Worm (Caenorhabditis elegans) whole organism, L1 larva: ENCODE measurements around the gene C14A11.5.

Experiments used
- C16A3.4 ChIP-seq: fragments of 150-350 bp; optimal IDR thresholded peaks from 2 replicates; lab custom pipeline; 2014; ENCODE audit warnings: missing biosample characterization, missing genetic modification characterization
- C34B4.2 ChIP-seq: sonication (generic microtip); optimal IDR thresholded peaks from 2 replicates; lab custom pipeline; 2017; ENCODE audit warnings: mild to moderate bottlenecking, missing genetic modification characterization, missing compliant biosample characterization
- Y116A8C.19 ChIP-seq: sonication (generic microtip); optimal IDR thresholded peaks from 2 replicates; lab custom pipeline; 2016; ENCODE audit warnings: missing compliant biosample characterization, missing genetic modification characterization, borderline replicate concordance
- aha-1 ChIP-seq: fragments of 150-350 bp; optimal IDR thresholded peaks from 2 replicates; lab custom pipeline; 2014; ENCODE audit warnings: missing biosample characterization, missing genetic modification characterization
- alr-1 ChIP-seq: fragments of 200-800 bp; sonication (Bioruptor generic); optimal IDR thresholded peaks from 2 replicates; lab custom pipeline; 2018; ENCODE audit warnings: borderline replicate concordance, mild to moderate bottlenecking, missing genetic modification characterization, missing compliant biosample characterization
- blmp-1 ChIP-seq: fragments of 150-350 bp; optimal IDR thresholded peaks from 2 replicates; lab custom pipeline; 2014; ENCODE audit warnings: missing biosample characterization, missing genetic modification characterization
- ceh-63 ChIP-seq: fragments of 200-800 bp; sonication (Bioruptor generic); optimal IDR thresholded peaks from 2 replicates; lab custom pipeline; 2018; ENCODE audit warnings: mild to moderate bottlenecking, missing genetic modification characterization, missing compliant biosample characterization
- ceh-8 ChIP-seq: fragments of 200-800 bp; sonication (Bioruptor generic); optimal IDR thresholded peaks from 2 replicates; lab custom pipeline; 2018; ENCODE audit warnings: mild to moderate bottlenecking, missing genetic modification characterization, moderate library complexity, missing compliant biosample characterization
- ceh-88 ChIP-seq: fragments of 200-800 bp; sonication (Bioruptor generic); IDR thresholded peaks from 2 replicates; pipeline ENCODE4 v1.3.6; 2022; ENCODE audit warnings: missing genetic modification characterization, missing compliant biosample characterization
- ceh-90 ChIP-seq: sonication (generic microtip); optimal IDR thresholded peaks from 2 replicates; lab custom pipeline; 2016; ENCODE audit warnings: missing genetic modification characterization, missing compliant biosample characterization
- dsc-1 ChIP-seq: sonication (generic microtip); optimal IDR thresholded peaks from 2 replicates; lab custom pipeline; 2016; ENCODE audit warnings: mild to moderate bottlenecking, missing genetic modification characterization, missing compliant biosample characterization
- efl-1 ChIP-seq, 4 experiments: fragments of 150-350 bp; optimal IDR thresholded peaks in 3 of 4; peaks in 1 of 4; 1 replicate in 1 of 4; 2 replicates in 3 of 4; lab custom pipeline; 2014; ENCODE audit warnings: missing biosample characterization in 2 of 4, missing genetic modification characterization in 2 of 4, missing genetic modification reagents in 2 of 4
- efl-3 ChIP-seq: fragments of 200-800 bp; sonication (Bioruptor generic); optimal IDR thresholded peaks from 2 replicates; lab custom pipeline; 2018; ENCODE audit warnings: mild to moderate bottlenecking, missing genetic modification characterization, missing compliant biosample characterization
- egl-13 ChIP-seq: sonication (generic microtip); optimal IDR thresholded peaks from 2 replicates; lab custom pipeline; 2016; ENCODE audit warnings: missing genotype, missing genetic modification reagents, missing genetic modification characterization, missing compliant biosample characterization
- elt-2 ChIP-seq: sonication (generic microtip); optimal IDR thresholded peaks from 2 replicates; lab custom pipeline; 2016; ENCODE audit warnings: missing genetic modification characterization, mild to moderate bottlenecking, inconsistent platforms, missing compliant biosample characterization, missing genetic modification reagents
- ets-5 ChIP-seq: fragments of 200-800 bp; sonication (Bioruptor generic); IDR thresholded peaks from 2 replicates; pipeline ENCODE4 v1.3.6; 2022; ENCODE audit warnings: missing genetic modification characterization, missing compliant biosample characterization
- fkh-10 ChIP-seq: sonication (generic microtip); optimal IDR thresholded peaks from 2 replicates; lab custom pipeline; 2017; ENCODE audit warnings: missing biosample characterization, missing genetic modification reagents, missing genetic modification characterization
- fkh-8 ChIP-seq: sonication (generic microtip); optimal IDR thresholded peaks from 2 replicates; lab custom pipeline; 2016; ENCODE audit warnings: mild to moderate bottlenecking, missing genetic modification characterization, missing compliant biosample characterization
- irx-1 ChIP-seq: sonication (generic microtip); optimal IDR thresholded peaks from 2 replicates; lab custom pipeline; 2016; ENCODE audit warnings: missing genetic modification characterization, missing compliant biosample characterization
- jun-1 ChIP-seq: fragments of 150-350 bp; optimal IDR thresholded peaks from 2 replicates; lab custom pipeline; 2014; ENCODE audit warnings: missing biosample characterization, missing genetic modification reagents, missing genetic modification characterization
- lin-13 ChIP-seq: fragments of 150-350 bp; optimal IDR thresholded peaks from 2 replicates; lab custom pipeline; 2014; ENCODE audit warnings: missing biosample characterization, missing genetic modification reagents, missing genetic modification characterization
- lin-14 ChIP-seq: fragments of 200-800 bp; sonication (Bioruptor generic); optimal IDR thresholded peaks from 2 replicates; lab custom pipeline; 2018; ENCODE audit warnings: mild to moderate bottlenecking, missing genetic modification characterization, moderate library complexity, missing compliant biosample characterization
- lin-35 ChIP-seq, 2 experiments: fragments of 150-350 bp; optimal IDR thresholded peaks; 2 replicates each; lab custom pipeline; 2014; ENCODE audit warnings: missing biosample characterization in 2 of 2, missing genetic modification characterization in 2 of 2, missing genetic modification reagents in 2 of 2
- lin-39 ChIP-seq: fragments of 150-350 bp; optimal IDR thresholded peaks from 2 replicates; lab custom pipeline; 2014; ENCODE audit warnings: missing biosample characterization, missing genetic modification reagents, missing genetic modification characterization
- lsy-2 ChIP-seq, 2 experiments: fragments of 150-350 bp; optimal IDR thresholded peaks; 2 replicates each; lab custom pipeline; 2014; ENCODE audit warnings: missing biosample characterization in 2 of 2, missing genetic modification characterization in 2 of 2
- mep-1 ChIP-seq: fragments of 150-350 bp; optimal IDR thresholded peaks from 2 replicates; lab custom pipeline; 2014; ENCODE audit warnings: missing biosample characterization, missing genetic modification characterization
- nhr-19 ChIP-seq: fragments of 200-800 bp; sonication (Bioruptor generic); conservative IDR thresholded peaks from 2 replicates; pipeline ENCODE4 v1.3.6; 2022; ENCODE audit warnings: missing genetic modification characterization, missing compliant biosample characterization
- nhr-20 ChIP-seq: sonication (generic microtip); optimal IDR thresholded peaks from 2 replicates; lab custom pipeline; 2016; ENCODE audit warnings: mild to moderate bottlenecking, missing genetic modification characterization, missing compliant biosample characterization
- nhr-237 ChIP-seq: fragments of 150-350 bp; optimal IDR thresholded peaks from 2 replicates; lab custom pipeline; 2014; ENCODE audit warnings: missing biosample characterization, missing genetic modification characterization
- nhr-47 ChIP-seq: sonication (generic microtip); optimal IDR thresholded peaks from 2 replicates; lab custom pipeline; 2016; ENCODE audit warnings: mild to moderate bottlenecking, missing genetic modification characterization, moderate library complexity, missing compliant biosample characterization
- nhr-84 ChIP-seq: sonication (generic microtip); optimal IDR thresholded peaks from 2 replicates; lab custom pipeline; 2017; ENCODE audit warnings: missing biosample characterization, missing genetic modification characterization
- pax-3 ChIP-seq: fragments of 200-800 bp; sonication (Bioruptor generic); optimal IDR thresholded peaks from 2 replicates; lab custom pipeline; 2018; ENCODE audit warnings: mild to moderate bottlenecking, missing genetic modification characterization, moderate library complexity, missing compliant biosample characterization
- sox-4 ChIP-seq: sonication (generic microtip); optimal IDR thresholded peaks from 2 replicates; lab custom pipeline; 2016; ENCODE audit warnings: missing genetic modification characterization, missing compliant biosample characterization
- sptf-1 ChIP-seq: fragments of 150-350 bp; optimal IDR thresholded peaks from 2 replicates; lab custom pipeline; 2014; ENCODE audit warnings: missing biosample characterization, missing genetic modification characterization
- sup-37 ChIP-seq: fragments of 200-800 bp; sonication (Bioruptor generic); optimal IDR thresholded peaks from 2 replicates; lab custom pipeline; 2018; ENCODE audit warnings: mild to moderate bottlenecking, missing genetic modification characterization, missing compliant biosample characterization
- tlp-1 ChIP-seq: fragments of 150-350 bp; optimal IDR thresholded peaks from 2 replicates; lab custom pipeline; 2014; ENCODE audit warnings: missing biosample characterization, missing genetic modification characterization

The C14A11.5 gene

DNA sequence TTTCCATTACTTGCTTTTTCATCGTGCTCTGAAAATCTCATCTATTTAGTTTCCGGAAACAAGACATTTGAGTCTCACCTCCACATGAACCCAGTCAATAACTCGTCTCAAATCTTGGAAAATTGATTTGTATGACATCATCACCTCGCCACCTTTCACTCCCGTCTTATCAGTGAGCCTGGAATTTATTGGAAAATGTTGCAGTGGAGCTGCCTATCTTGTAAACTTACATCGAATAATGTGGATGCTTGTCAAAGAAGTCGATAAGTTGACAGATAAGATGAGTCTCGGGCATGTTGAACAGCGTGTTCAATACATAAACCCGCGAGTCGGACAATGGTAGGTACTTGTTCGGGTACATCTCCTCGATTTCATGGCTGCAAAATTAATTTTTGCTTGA lies 29.4 kb upstream of the C14A11.5 start (continued):
- TF ChIP-seq mep-1 (tag; lab: Kevin White, UChicago) (no peak), efl-1 (optimal IDR thresholded peaks at IDR 0.05; lab: Kevin White, UChicago) (no peak), efl-1 (GFP tag; optimal IDR thresholded peaks at IDR 0.05 in 1 of 2; lab: Kevin White, UChicago) (peak in 1 of 2 experiments; percentile 74), lsy-2 (tag; optimal IDR thresholded peaks at IDR 0.05; lab: Kevin White, UChicago) (no peak), lin-39 (tag; lab: Kevin White, UChicago) (no peak), nhr-237 (tag; lab: Kevin White, UChicago) (no peak), nhr-20 (tag; lab: Kevin White, UChicago) (no peak), tlp-1 (peak; percentile 2)
- TF ChIP-seq, all 84 proteins: peak for 4

DNA sequence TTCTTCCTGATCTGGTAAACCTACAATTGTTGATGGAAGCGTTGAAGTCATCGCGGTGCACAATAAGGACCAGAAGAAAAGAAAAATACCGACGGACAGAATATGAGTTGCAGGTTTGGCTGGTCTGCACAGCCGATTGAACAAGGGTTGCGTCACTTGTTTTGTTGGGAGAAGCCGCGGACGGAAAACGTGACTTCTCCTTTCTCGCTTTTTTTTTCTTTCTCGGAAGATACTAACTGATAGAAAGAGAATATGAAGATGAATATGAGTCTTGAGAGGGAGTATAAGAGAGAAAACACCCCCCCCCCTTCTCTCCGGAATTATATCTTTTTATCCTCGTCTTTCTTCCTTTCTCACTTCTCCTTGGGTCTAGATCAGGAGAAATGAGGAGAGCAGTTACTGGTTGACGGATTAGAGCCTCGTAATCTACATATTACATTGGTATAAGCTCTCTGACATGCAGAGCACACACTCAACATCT lies 20.4 kb upstream of the C14A11.5 start, which contains the start of gene ssr-2:
TSS of gene ssr-2 (minus strand) at position 51 of the 481 bp plus-strand sequence.
- TF ChIP-seq sox-4 (tag; lab: Kevin White, UChicago) = no peak
- TF ChIP-seq aha-1 (tag; lab: Kevin White, UChicago) = no peak
- peak; percentile 55 for TF ChIP-seq pax-3 (tag; lab: Kevin White, UChicago)
- no peak for TF ChIP-seq irx-1 (tag; lab: Kevin White, UChicago)
- TF ChIP-seq fkh-10 (GFP tag; lab: Kevin White, UChicago) = no peak
- no peak for TF ChIP-seq sptf-1 (tag; lab: Kevin White, UChicago)
- no peak for TF ChIP-seq C34B4.2 (tag; lab: Kevin White, UChicago)
- TF ChIP-seq lin-13 (GFP tag; lab: Kevin White, UChicago) = no peak
- peak; percentile 30 for TF ChIP-seq egl-13
- peak; percentile 67 for TF ChIP-seq dsc-1 (tag; lab: Kevin White, UChicago)
- no peak for TF ChIP-seq blmp-1 (tag; lab: Kevin White, UChicago)
- TF ChIP-seq ceh-88 = no peak
- peak; percentile 70 for TF ChIP-seq fkh-8 (tag; lab: Kevin White, UChicago)
- no peak for TF ChIP-seq efl-1 (optimal IDR thresholded peaks at IDR 0.05; lab: Kevin White, UChicago)
- peak in 1 of 2 experiments; percentile 51 for TF ChIP-seq efl-1 (GFP tag; optimal IDR thresholded peaks at IDR 0.05 in 1 of 2; lab: Kevin White, UChicago)
- TF ChIP-seq ceh-90 = no peak
- TF ChIP-seq nhr-47 (tag; lab: Kevin White, UChicago) = peak; percentile 29
- TF ChIP-seq sup-37 = no peak
- TF ChIP-seq lin-14 (GFP tag; lab: Kevin White, UChicago) = peak; percentile 28
- no peak for TF ChIP-seq nhr-19
- no peak for TF ChIP-seq alr-1 (tag; lab: Kevin White, UChicago)
- TF ChIP-seq lsy-2 (tag; optimal IDR thresholded peaks at IDR 0.05; lab: Kevin White, UChicago) = no peak
- TF ChIP-seq elt-2 = no peak
- TF ChIP-seq lin-35 (GFP tag; optimal IDR thresholded peaks at IDR 0.05; lab: Kevin White, UChicago) = no peak
- no peak for TF ChIP-seq nhr-84 (tag; lab: Kevin White, UChicago)
- TF ChIP-seq efl-3 (GFP tag; lab: Kevin White, UChicago) = no peak
- TF ChIP-seq, all 84 proteins: peak for 7

DNA sequence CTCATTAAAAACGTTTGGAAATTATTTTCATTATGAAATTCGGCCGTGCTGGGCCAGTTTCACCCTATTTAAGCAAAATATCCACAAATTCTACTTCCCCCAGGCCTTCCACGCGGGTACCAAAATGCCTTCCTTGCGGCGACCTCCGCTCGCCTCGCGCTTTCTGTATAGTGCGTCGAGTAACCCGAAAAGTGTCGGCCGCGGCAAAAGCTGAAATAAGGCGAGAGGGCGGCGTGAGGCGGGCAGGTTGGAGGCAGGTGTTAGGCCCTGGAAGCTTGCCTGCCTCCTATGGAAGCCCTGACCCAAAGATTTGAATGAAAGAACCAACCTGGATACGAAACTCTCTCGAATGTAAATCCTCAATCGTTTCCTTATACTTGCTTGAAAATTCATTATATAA lies 19.0 kb upstream of the C14A11.5 start:
- TF ChIP-seq lsy-2 (tag; optimal IDR thresholded peaks at IDR 0.05; lab: Kevin White, UChicago) (no peak), C16A3.4 (tag; lab: Kevin White, UChicago) (no peak), ets-5 (GFP tag; lab: Robert Waterston, UW) (no peak), Y116A8C.19 (tag; lab: Kevin White, UChicago) (no peak), lin-13 (GFP tag; lab: Kevin White, UChicago) (no peak), ceh-8 (GFP tag; lab: Kevin White, UChicago) (no peak), nhr-20 (tag; lab: Kevin White, UChicago) (no peak), nhr-237 (tag; lab: Kevin White, UChicago) (no peak), elt-2 (no peak), lin-14 (GFP tag; lab: Kevin White, UChicago) (no peak), jun-1 (tag; lab: Kevin White, UChicago) (no peak), alr-1 (tag; lab: Kevin White, UChicago) (no peak), ceh-63 (GFP tag; lab: Kevin White, UChicago) (no peak)
- TF ChIP-seq, all 84 proteins: peak for 0
